Fruit fly (Drosophila melanogaster) whole organism, embryonic: ENCODE data around the gene CG14431.
A peak's percentile ranks its signal among the peaks of the same experiment; 100 is the strongest.

Source experiments
- CG11723 ChIP-seq: fragments of 200-800 bp; sonication (Bioruptor generic); optimal IDR thresholded peaks from 2 replicates; lab custom pipeline; 2017; ENCODE audit warnings: missing biosample characterization, mild to moderate bottlenecking, missing genetic modification characterization
- CG12071 ChIP-seq: fragments of 200-800 bp; sonication (Bioruptor generic); optimal IDR thresholded peaks from 3 replicates; lab custom pipeline; 2018; ENCODE audit warnings: missing biosample characterization, mild to moderate bottlenecking, missing genetic modification characterization
- CG12155 ChIP-seq: fragments of 200-800 bp; sonication (Bioruptor generic); optimal IDR thresholded peaks from 3 replicates; lab custom pipeline; 2016; ENCODE audit warnings: missing biosample characterization, missing genetic modification characterization
- CG13894 ChIP-seq: fragments of 200-800 bp; sonication (Bioruptor generic); optimal IDR thresholded peaks from 3 replicates; lab custom pipeline; 2018; ENCODE audit warnings: missing biosample characterization, mild to moderate bottlenecking, missing genetic modification characterization, moderate library complexity
- CG17912 ChIP-seq: fragments of 200-800 bp; sonication (Bioruptor generic); optimal IDR thresholded peaks from 2 replicates; lab custom pipeline; 2018; ENCODE audit warnings: missing biosample characterization, mild to moderate bottlenecking, missing genetic modification characterization
- CG18764 ChIP-seq: fragments of 200-800 bp; sonication (Bioruptor generic); optimal IDR thresholded peaks from 3 replicates; lab custom pipeline; 2016; ENCODE audit warnings: missing biosample characterization, missing genetic modification characterization
- CG3281 ChIP-seq: fragments of 200-800 bp; sonication (Bioruptor generic); optimal IDR thresholded peaks from 3 replicates; lab custom pipeline; 2017; ENCODE audit warnings: missing biosample characterization, mild to moderate bottlenecking, missing genetic modification characterization
- CG5953 ChIP-seq: fragments of 200-800 bp; sonication (Bioruptor generic); IDR thresholded peaks from 2 replicates; pipeline ENCODE4 v1.3.6; 2022; ENCODE audit warnings: missing biosample characterization, missing genetic modification characterization
- CG6175 ChIP-seq: fragments of 200-800 bp; sonication (Bioruptor generic); IDR thresholded peaks from 3 replicates; pipeline ENCODE4 v1.3.6; 2022; ENCODE audit warnings: missing biosample characterization, missing genetic modification characterization
- CG7372 ChIP-seq: fragments of 200-800 bp; sonication (Bioruptor generic); IDR thresholded peaks from 2 replicates; pipeline ENCODE4 v1.3.6; 2022; ENCODE audit warnings: missing biosample characterization, missing genetic modification characterization
- CG7786 ChIP-seq: fragments of 200-800 bp; sonication (Bioruptor generic); optimal IDR thresholded peaks from 2 replicates; lab custom pipeline; 2016; ENCODE audit warnings: missing biosample characterization, missing genetic modification characterization
- CG8089 ChIP-seq: fragments of 200-800 bp; sonication (Bioruptor generic); optimal IDR thresholded peaks from 3 replicates; lab custom pipeline; 2016; ENCODE audit warnings: missing biosample characterization, missing genetic modification characterization
- CG8281 ChIP-seq: fragments of 200-800 bp; sonication (Bioruptor generic); optimal IDR thresholded peaks from 2 replicates; lab custom pipeline; 2018; ENCODE audit warnings: missing biosample characterization, mild to moderate bottlenecking, missing genetic modification characterization, moderate library complexity
- CG9932 ChIP-seq: fragments of 200-800 bp; sonication (Bioruptor generic); IDR thresholded peaks from 2 replicates; pipeline ENCODE4 v1.3.6; 2022; ENCODE audit warnings: missing biosample characterization, missing genetic modification characterization
- CkIIα-i1 ChIP-seq: fragments of 200-800 bp; sonication (Bioruptor generic); IDR thresholded peaks from 2 replicates; pipeline ENCODE4 v1.3.6; 2022; ENCODE audit warnings: missing biosample characterization, missing genetic modification characterization
- Doc2 ChIP-seq: fragments of 200-800 bp; sonication (Bioruptor generic); IDR thresholded peaks from 2 replicates; pipeline ENCODE4 v1.3.6; 2022; ENCODE audit warnings: missing biosample characterization, missing genetic modification characterization
- Elba2 ChIP-seq: fragments of 200-800 bp; sonication (Bioruptor generic); optimal IDR thresholded peaks from 3 replicates; lab custom pipeline; 2016; ENCODE audit warnings: missing biosample characterization, missing genetic modification characterization
- Ets65A ChIP-seq: fragments of 200-800 bp; sonication (Bioruptor generic); peaks from one replicate; lab custom pipeline; 2016; ENCODE audit warnings: missing biosample characterization, missing genetic modification characterization
- Fer1 ChIP-seq: fragments of 200-800 bp; sonication (Bioruptor generic); optimal IDR thresholded peaks from 2 replicates; lab custom pipeline; 2017; ENCODE audit warnings: missing biosample characterization, mild to moderate bottlenecking, missing genetic modification characterization
- Fer3 ChIP-seq: fragments of 200-800 bp; sonication (Bioruptor generic); optimal IDR thresholded peaks from 2 replicates; lab custom pipeline; 2018; ENCODE audit warnings: missing biosample characterization, mild to moderate bottlenecking, missing genetic modification characterization, moderate library complexity
- Gug ChIP-seq: fragments of 200-800 bp; sonication (Bioruptor generic); IDR thresholded peaks from 4 replicates; pipeline ENCODE4 v1.3.6; 2022; ENCODE audit warnings: missing biosample characterization, missing genetic modification characterization
- Hr78 ChIP-seq, 2 experiments: fragments of 200-800 bp in 1 of 2; fragments of >200 bp in 1 of 2; sonication (Bioruptor generic) in 1 of 2; optimal IDR thresholded peaks; 2 replicates each; lab custom pipeline; 2017 to 2019; ENCODE audit warnings: missing biosample characterization in 2 of 2, missing genetic modification characterization in 2 of 2, mild to moderate bottlenecking in 1 of 2, moderate library complexity in 1 of 2
- Mes4 ChIP-seq: fragments of 200-800 bp; sonication (Bioruptor generic); optimal IDR thresholded peaks from 2 replicates; lab custom pipeline; 2016; ENCODE audit warnings: missing biosample characterization, missing genetic modification characterization
- Mrtf ChIP-seq: fragments of 200-800 bp; sonication (Bioruptor generic); IDR thresholded peaks from 3 replicates; pipeline ENCODE4 v1.3.6; 2022; ENCODE audit warnings: missing biosample characterization, missing genetic modification characterization
- Neu2 ChIP-seq: fragments of 200-800 bp; sonication (Bioruptor generic); optimal IDR thresholded peaks from 3 replicates; lab custom pipeline; 2016; ENCODE audit warnings: missing biosample characterization, missing genetic modification characterization, borderline replicate concordance
- Optix ChIP-seq: fragments of 200-800 bp; sonication (Bioruptor generic); IDR thresholded peaks from 3 replicates; pipeline ENCODE4 v1.3.6; 2022; ENCODE audit warnings: missing biosample characterization, missing genetic modification characterization
- Rfx ChIP-seq: fragments of 200-800 bp; sonication (Bioruptor generic); IDR thresholded peaks from 2 replicates; pipeline ENCODE4 v1.3.6; 2022; ENCODE audit warnings: missing biosample characterization, missing genetic modification characterization
- Rx ChIP-seq: fragments of 200-800 bp; sonication (Bioruptor generic); IDR thresholded peaks from 2 replicates; pipeline ENCODE4 v1.3.6; 2022; ENCODE audit warnings: missing biosample characterization, missing genetic modification characterization
- Sox102F ChIP-seq: fragments of 200-800 bp; sonication (Bioruptor generic); optimal IDR thresholded peaks from 2 replicates; lab custom pipeline; 2018; ENCODE audit warnings: missing biosample characterization, mild to moderate bottlenecking, missing genetic modification characterization, moderate library complexity
- amos ChIP-seq: fragments of 200-800 bp; sonication (Bioruptor generic); IDR thresholded peaks from 2 replicates; pipeline ENCODE4 v1.3.6; 2022; ENCODE audit warnings: missing biosample characterization, missing genetic modification characterization; ENCODE audit not compliant: partially characterized antibody
- aop ChIP-seq: fragments of 200-800 bp; sonication (Bioruptor generic); IDR thresholded peaks from 2 replicates; pipeline ENCODE4 v1.3.6; 2022; ENCODE audit warnings: missing biosample characterization, missing genetic modification characterization
- caup ChIP-seq: fragments of 200-800 bp; sonication (Bioruptor generic); optimal IDR thresholded peaks from 3 replicates; lab custom pipeline; 2017; ENCODE audit warnings: missing biosample characterization, mild to moderate bottlenecking, missing genetic modification characterization, moderate library complexity; ENCODE audit not compliant: severe bottlenecking
- chm ChIP-seq: fragments of 200-800 bp; sonication (Bioruptor generic); IDR thresholded peaks from 2 replicates; pipeline ENCODE4 v1.3.6; 2022; ENCODE audit warnings: missing biosample characterization, missing genetic modification characterization
- crol ChIP-seq: fragments of 200-800 bp; sonication (Bioruptor generic); IDR thresholded peaks from 2 replicates; pipeline ENCODE4 v1.3.6; 2022; ENCODE audit warnings: missing biosample characterization, missing genetic modification characterization
- dati ChIP-seq: fragments of 200-800 bp; sonication (Bioruptor generic); IDR thresholded peaks from 2 replicates; pipeline ENCODE4 v1.3.6; 2022; ENCODE audit warnings: missing biosample characterization, missing genetic modification characterization
- disco-r ChIP-seq: fragments of 200-800 bp; sonication (Bioruptor generic); optimal IDR thresholded peaks from 2 replicates; lab custom pipeline; 2016; ENCODE audit warnings: missing biosample characterization, missing genetic modification characterization
- dmrt11E ChIP-seq: fragments of 200-800 bp; sonication (Bioruptor generic); optimal IDR thresholded peaks from 3 replicates; lab custom pipeline; 2018; ENCODE audit warnings: missing biosample characterization, mild to moderate bottlenecking, missing genetic modification characterization, moderate library complexity
- emc ChIP-seq: fragments of 200-800 bp; sonication (Bioruptor generic); optimal IDR thresholded peaks from 2 replicates; lab custom pipeline; 2016; ENCODE audit warnings: missing biosample characterization, missing genetic modification characterization
- en ChIP-seq: fragments of 200-800 bp; sonication (Bioruptor generic); optimal IDR thresholded peaks from 2 replicates; lab custom pipeline; 2016; ENCODE audit warnings: missing biosample characterization, missing genetic modification characterization
- eve ChIP-seq, 2 experiments: fragments of >200 bp; optimal IDR thresholded peaks; 2 replicates each; lab custom pipeline; 2017; ENCODE audit warnings: missing biosample characterization in 2 of 2, missing genetic modification characterization in 2 of 2
- gcm2 ChIP-seq: fragments of 200-800 bp; sonication (Bioruptor generic); optimal IDR thresholded peaks from 2 replicates; lab custom pipeline; 2016; ENCODE audit warnings: missing biosample characterization, missing genetic modification characterization
- hth ChIP-seq: fragments of >200 bp; optimal IDR thresholded peaks from 2 replicates; lab custom pipeline; 2017; ENCODE audit warnings: inconsistent platforms
- luna ChIP-seq: fragments of 200-800 bp; sonication (Bioruptor generic); optimal IDR thresholded peaks from 2 replicates; lab custom pipeline; 2016; ENCODE audit warnings: missing biosample characterization, missing genetic modification characterization
- row ChIP-seq: fragments of 200-800 bp; sonication (Bioruptor generic); IDR thresholded peaks from 3 replicates; pipeline ENCODE4 v1.3.6; 2022; ENCODE audit warnings: missing biosample characterization, missing genetic modification characterization
- slp2 ChIP-seq: fragments of 200-800 bp; sonication (Bioruptor generic); optimal IDR thresholded peaks from 2 replicates; lab custom pipeline; 2016; ENCODE audit warnings: missing biosample characterization, missing genetic modification characterization
- trh ChIP-seq: fragments of 200-800 bp; sonication (Bioruptor generic); optimal IDR thresholded peaks from 2 replicates; lab custom pipeline; 2016; ENCODE audit warnings: missing biosample characterization, missing genetic modification characterization
- ttk ChIP-seq: fragments of 200-800 bp; sonication (Bioruptor generic); IDR thresholded peaks from 2 replicates; pipeline ENCODE4 v2.1.2; 2022; ENCODE audit warnings: missing biosample characterization, missing genetic modification characterization
- tup ChIP-seq: fragments of 200-800 bp; sonication (Bioruptor generic); optimal IDR thresholded peaks from 2 replicates; lab custom pipeline; 2016; ENCODE audit warnings: missing biosample characterization, mild to moderate bottlenecking, missing genetic modification characterization, moderate library complexity
- vfl ChIP-seq: fragments of 200-800 bp; sonication (Bioruptor generic); optimal IDR thresholded peaks from 2 replicates; lab custom pipeline; 2016; ENCODE audit warnings: missing biosample characterization, missing genetic modification characterization
- yki ChIP-seq: fragments of >200 bp; optimal IDR thresholded peaks from 3 replicates; lab custom pipeline; 2018
- zfh2 ChIP-seq: fragments of 200-800 bp; sonication (Bioruptor generic); optimal IDR thresholded peaks from 2 replicates; lab custom pipeline; 2016; ENCODE audit warnings: missing biosample characterization, missing genetic modification characterization

CG14431 gene

DNA sequence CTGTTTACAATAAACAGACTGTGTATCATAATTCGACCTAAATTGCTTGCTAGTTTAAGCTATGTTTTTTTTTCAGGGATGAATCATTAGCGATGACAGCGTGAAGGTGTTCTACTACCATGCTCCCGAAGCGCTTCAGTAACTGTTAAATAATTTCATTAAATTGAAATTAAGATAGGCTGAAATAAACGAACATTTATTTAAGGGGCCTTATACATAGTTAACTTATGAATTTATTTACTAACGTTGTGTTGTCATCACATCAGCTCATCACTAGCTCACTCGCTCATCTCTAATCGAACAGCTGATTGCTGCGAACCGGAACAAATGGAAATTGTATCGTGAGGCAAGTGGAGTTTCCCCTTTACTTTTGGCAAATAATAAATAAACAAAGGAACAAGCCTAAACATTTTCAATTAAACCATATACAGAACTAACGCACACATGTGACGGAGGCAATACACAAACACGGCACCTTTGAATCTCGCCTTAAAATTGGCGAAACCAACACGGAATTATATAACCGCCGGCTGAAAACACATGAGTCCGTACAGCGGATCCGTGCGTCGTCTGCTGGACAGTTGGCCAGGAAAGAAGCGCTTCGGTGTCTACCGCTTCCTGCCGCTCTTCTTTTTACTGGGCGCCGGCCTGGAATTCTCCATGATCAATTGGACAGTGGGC lies 103.1 kb downstream of the CG14431 start, which contains the start of the genes cm, sloth1 and sloth2 (continued):
- TF ChIP-seq luna (GFP tag; lab: Kevin White, UChicago), result peak; percentile 63
- peak; percentile 84 for TF ChIP-seq Optix (GFP tag; lab: Robert Waterston, UW)
- peak; percentile 82 for TF ChIP-seq Mrtf
- TF ChIP-seq hth (lab: Kevin White, UChicago), result no peak
- TF ChIP-seq amos (GFP tag; lab: Robert Waterston, UW), result peak; percentile 79
- TF ChIP-seq Fer1 (GFP tag; lab: Kevin White, UChicago), result peak; percentile 78
- TF ChIP-seq CG17912 (GFP tag; lab: Kevin White, UChicago), result peak; percentile 72
- peak; percentile 35 for TF ChIP-seq Neu2
- peak; percentile 51 for TF ChIP-seq CG8281 (tag; lab: Kevin White, UChicago)
- TF ChIP-seq CG18764 (GFP tag; lab: Kevin White, UChicago), result peak; percentile 69
- peak; percentile 92 for TF ChIP-seq Rfx (GFP tag; lab: Robert Waterston, UW)
- peak; percentile 16; the same call in 1 of the 2 replicates for TF ChIP-seq Doc2 (GFP tag; lab: Robert Waterston, UW)
- peak; percentile 82 for TF ChIP-seq CG5953 (GFP tag; lab: Robert Waterston, UW)
- TF ChIP-seq ttk (GFP tag; lab: Robert Waterston, UW), result peak; percentile 86
- peak; percentile 94 for TF ChIP-seq CG9932
- peak; percentile 66 for TF ChIP-seq tup (GFP tag; lab: Kevin White, UChicago)
- peak; percentile 79 for TF ChIP-seq Fer3
- peak; percentile 63 for TF ChIP-seq CG7372
- no peak; the same call in 1 of the 2 replicates for TF ChIP-seq crol (GFP tag; lab: Robert Waterston, UW)
- peak; percentile 96 for TF ChIP-seq Ets65A
- peak; percentile 82 for TF ChIP-seq CG11723 (GFP tag; lab: Kevin White, UChicago)
- peak; percentile 71 for TF ChIP-seq slp2 (GFP tag; lab: Kevin White, UChicago)
- TF ChIP-seq dati (GFP tag; lab: Robert Waterston, UW), result 0 out of 2 replicates have a peak, but pooled peaks have one; percentile 41
- TF ChIP-seq CG3281 (GFP tag; lab: Kevin White, UChicago), result peak; percentile 77
- TF ChIP-seq chm, result peak; percentile 86
- TF ChIP-seq row (GFP tag; lab: Robert Waterston, UW), result peak; percentile 97
- TF ChIP-seq CG12071 (GFP tag; lab: Kevin White, UChicago), result peak; percentile 55
- TF ChIP-seq CG12155, result peak; percentile 88
- peak; percentile 80 for TF ChIP-seq Mes4 (GFP tag; lab: Kevin White, UChicago)
- TF ChIP-seq caup (GFP tag; lab: Kevin White, UChicago), result peak; percentile 75
- TF ChIP-seq Rx (GFP tag; lab: Robert Waterston, UW), result peak; percentile 87
- TF ChIP-seq gcm2 (GFP tag; lab: Kevin White, UChicago), result peak; percentile 75
- TF ChIP-seq vfl (GFP tag; lab: Kevin White, UChicago), result peak; percentile 92
- peak; percentile 42 for TF ChIP-seq emc (GFP tag; lab: Kevin White, UChicago)
- TF ChIP-seq Gug (GFP tag; lab: Robert Waterston, UW), result peak; percentile 83
- peak; percentile 92 for TF ChIP-seq zfh2 (GFP tag; lab: Kevin White, UChicago)
- no peak for TF ChIP-seq yki
- peak; percentile 90 for TF ChIP-seq CG7786 (GFP tag; lab: Kevin White, UChicago)
- peak; percentile 81 for TF ChIP-seq trh (GFP tag; lab: Kevin White, UChicago)
- TF ChIP-seq Sox102F (GFP tag; lab: Kevin White, UChicago), result peak; percentile 86
- no peak for TF ChIP-seq CkIIα-i1
- peak; percentile 71; the same call in 1 of the 2 replicates for TF ChIP-seq aop (GFP tag; lab: Robert Waterston, UW)
- no peak for TF ChIP-seq eve (GFP tag; optimal IDR thresholded peaks at IDR 0.05; lab: Kevin White, UChicago)
- TF ChIP-seq en (GFP tag; lab: Kevin White, UChicago), result peak; percentile 70
- peak; percentile 3 for TF ChIP-seq Elba2 (GFP tag; lab: Kevin White, UChicago)
- peak; percentile 86 for TF ChIP-seq dmrt11E (tag; lab: Kevin White, UChicago)
- peak; percentile 77 for TF ChIP-seq CG13894
- TF ChIP-seq CG8089, result peak; percentile 76
- no peak; the same call in 2 of the 3 replicates for TF ChIP-seq CG6175
- peak; percentile 58 for TF ChIP-seq disco-r
- TF ChIP-seq Hr78 (GFP tag; optimal IDR thresholded peaks at IDR 0.05; lab: Kevin White, UChicago), result peak in 1 of 2 experiments; percentile 79
